Fruit fly (Drosophila melanogaster) whole organism, wandering third instar larva: ENCODE results near the gene sqd.
A peak's percentile ranks its signal among the peaks of the same experiment; 100 is the strongest.

Experiments used
- Abd-B ChIP-seq: fragments of >200 bp; optimal IDR thresholded peaks from 2 replicates; lab custom pipeline; 2017; ENCODE audit warnings: missing biosample characterization, missing genetic modification characterization
- CG32264 ChIP-seq: fragments of 200-800 bp; sonication (Bioruptor generic); optimal IDR thresholded peaks from 2 replicates; lab custom pipeline; 2016; ENCODE audit warnings: missing biosample characterization, missing genetic modification characterization
- CG9705 ChIP-seq: fragments of 200-800 bp; sonication (Bioruptor generic); optimal IDR thresholded peaks from 2 replicates; lab custom pipeline; 2018; ENCODE audit warnings: missing biosample characterization, mild to moderate bottlenecking, missing genetic modification characterization
- CrebA ChIP-seq: fragments of 200-800 bp; sonication (Bioruptor generic); optimal IDR thresholded peaks from 2 replicates; lab custom pipeline; 2016; ENCODE audit warnings: missing biosample characterization, mild to moderate bottlenecking, missing genetic modification characterization, borderline replicate concordance
- Dfd ChIP-seq: fragments of >200 bp; optimal IDR thresholded peaks from 2 replicates; lab custom pipeline; 2017; ENCODE audit warnings: missing biosample characterization, missing genetic modification characterization
- Dif ChIP-seq: fragments of 200-275, 200-300 bp; sonication (Bioruptor generic); optimal IDR thresholded peaks from 2 replicates; lab custom pipeline; 2018; ENCODE audit warnings: missing biosample characterization, missing genetic modification characterization; ENCODE audit not compliant: partially characterized antibody
- GATAd ChIP-seq: sonication (Bioruptor generic); optimal IDR thresholded peaks from 2 replicates; lab custom pipeline; 2016; ENCODE audit warnings: missing biosample characterization, missing genetic modification characterization
- HLH106 ChIP-seq: fragments of 200-800 bp; optimal IDR thresholded peaks from 3 replicates; lab custom pipeline; 2019; ENCODE audit warnings: missing biosample characterization, mild to moderate bottlenecking, missing genetic modification characterization, moderate library complexity
- Hnf4 ChIP-seq: fragments of 200-800 bp; sonication (Bioruptor generic); optimal IDR thresholded peaks from 2 replicates; lab custom pipeline; 2016; ENCODE audit warnings: missing biosample characterization, mild to moderate bottlenecking, missing genetic modification characterization
- Hr78 ChIP-seq: fragments of >200 bp; optimal IDR thresholded peaks from 2 replicates; lab custom pipeline; 2017; ENCODE audit warnings: missing biosample characterization, missing genetic modification characterization
- Hr83 ChIP-seq: fragments of 200-300 bp; sonication (Bioruptor generic); optimal IDR thresholded peaks from 2 replicates; lab custom pipeline; 2016; ENCODE audit warnings: missing biosample characterization, mild to moderate bottlenecking, missing genetic modification characterization, moderate library complexity; ENCODE audit not compliant: poor library complexity, severe bottlenecking
- Jra ChIP-seq: sonication (Bioruptor generic); optimal IDR thresholded peaks from 2 replicates; lab custom pipeline; 2016; ENCODE audit warnings: missing biosample characterization, missing genetic modification characterization
- Mio ChIP-seq: sonication (Bioruptor generic); optimal IDR thresholded peaks from 2 replicates; lab custom pipeline; 2016; ENCODE audit warnings: missing biosample characterization, missing genetic modification characterization
- Myc ChIP-seq: fragments of >200 bp; optimal IDR thresholded peaks from 2 replicates; lab custom pipeline; 2017
- N ChIP-seq: fragments of >200 bp; optimal IDR thresholded peaks from 2 replicates; lab custom pipeline; 2018; ENCODE audit warnings: missing biosample characterization, missing external identifiers, missing genetic modification characterization
- OdsH ChIP-seq: fragments of 200-800 bp; sonication (Bioruptor generic); optimal IDR thresholded peaks from 2 replicates; lab custom pipeline; 2016; ENCODE audit warnings: missing biosample characterization, mild to moderate bottlenecking, missing genetic modification characterization
- Rel ChIP-seq, 2 experiments: fragments of 200-800 bp; sonication (Bioruptor generic) in 1 of 2; optimal IDR thresholded peaks; 2 replicates in 1 of 2; 3 replicates in 1 of 2; lab custom pipeline; 2016 to 2019; ENCODE audit warnings: mild to moderate bottlenecking in 2 of 2, missing biosample characterization in 2 of 2, missing genetic modification characterization in 2 of 2, moderate library complexity in 1 of 2
- Sp1 ChIP-seq: fragments of 200-800 bp; sonication (Bioruptor generic); optimal IDR thresholded peaks from 3 replicates; lab custom pipeline; 2019; ENCODE audit warnings: missing biosample characterization, mild to moderate bottlenecking, missing genetic modification characterization, moderate library complexity
- Vsx2 ChIP-seq: fragments of 200-300, 225-300 bp; sonication (Bioruptor generic); optimal IDR thresholded peaks from 2 replicates; lab custom pipeline; 2018; ENCODE audit warnings: missing biosample characterization, missing genetic modification characterization; ENCODE audit not compliant: partially characterized antibody
- br ChIP-seq: fragments of 200-800 bp; sonication (Bioruptor generic); optimal IDR thresholded peaks from 2 replicates; lab custom pipeline; 2016; ENCODE audit warnings: missing biosample characterization, missing genetic modification characterization
- brk ChIP-seq: fragments of 200-800 bp; sonication (Bioruptor generic); optimal IDR thresholded peaks from 2 replicates; lab custom pipeline; 2016; ENCODE audit warnings: missing biosample characterization, mild to moderate bottlenecking, missing genetic modification characterization
- dl ChIP-seq, 2 experiments: fragments of 175-275, 200-275 bp in 1 of 2; fragments of 200-275 bp in 1 of 2; sonication (Bioruptor generic); optimal IDR thresholded peaks; lab custom pipeline; 2018; ENCODE audit warnings: mild to moderate bottlenecking in 2 of 2, missing biosample characterization in 2 of 2, missing genetic modification characterization in 2 of 2, moderate library complexity in 2 of 2; ENCODE audit not compliant: partially characterized antibody in 2 of 2, insufficient read depth in 1 of 2
- dmrt93B ChIP-seq: fragments of 200-800 bp; sonication (Bioruptor generic); optimal IDR thresholded peaks from 2 replicates; lab custom pipeline; 2018; ENCODE audit warnings: missing biosample characterization, mild to moderate bottlenecking, missing genetic modification characterization
- dsf ChIP-seq: sonication (Bioruptor generic); optimal IDR thresholded peaks from 2 replicates; lab custom pipeline; 2016; ENCODE audit warnings: missing biosample characterization, missing genetic modification characterization, borderline replicate concordance
- ey ChIP-seq: fragments of 200-800 bp; sonication (Bioruptor generic); optimal IDR thresholded peaks from 2 replicates; lab custom pipeline; 2016; ENCODE audit warnings: missing biosample characterization, missing genetic modification characterization
- foxo ChIP-seq, 2 experiments: fragments of 200-800 bp; sonication (Bioruptor generic); optimal IDR thresholded peaks; 2 replicates in 1 of 2; 3 replicates in 1 of 2; lab custom pipeline; 2016 to 2017; ENCODE audit warnings: missing biosample characterization in 2 of 2, missing genetic modification characterization in 2 of 2
- fru ChIP-seq: fragments of 200-800 bp; sonication (Bioruptor generic); optimal IDR thresholded peaks from 3 replicates; lab custom pipeline; 2016; ENCODE audit warnings: missing biosample characterization, mild to moderate bottlenecking, missing genetic modification characterization
- h ChIP-seq: fragments of 200-800 bp; sonication (Bioruptor generic); optimal IDR thresholded peaks from 3 replicates; lab custom pipeline; 2016; ENCODE audit warnings: missing biosample characterization, mild to moderate bottlenecking, missing genetic modification characterization
- jim ChIP-seq: fragments of 175-275, 200-325 bp; sonication (Bioruptor generic); optimal IDR thresholded peaks from 2 replicates; lab custom pipeline; 2016; ENCODE audit warnings: missing biosample characterization, mild to moderate bottlenecking, missing genetic modification characterization
- lola ChIP-seq: fragments of >200 bp; optimal IDR thresholded peaks from 2 replicates; lab custom pipeline; 2017; ENCODE audit warnings: missing biosample characterization, missing genetic modification characterization
- psq ChIP-seq: fragments of 200-800 bp; sonication (Bioruptor generic); optimal IDR thresholded peaks from 3 replicates; lab custom pipeline; 2017; ENCODE audit warnings: missing biosample characterization, mild to moderate bottlenecking, missing genetic modification characterization, moderate library complexity
- rgr ChIP-seq: fragments of 200-800 bp; sonication (Bioruptor generic); optimal IDR thresholded peaks from 3 replicates; lab custom pipeline; 2016; ENCODE audit warnings: missing biosample characterization, mild to moderate bottlenecking, missing genetic modification characterization
- sage ChIP-seq: fragments of 200-800 bp; sonication (Bioruptor generic); optimal IDR thresholded peaks from 2 replicates; lab custom pipeline; 2016; ENCODE audit warnings: missing biosample characterization, mild to moderate bottlenecking, missing genetic modification characterization
- sv ChIP-seq: fragments of 200-800 bp; sonication (Bioruptor generic); optimal IDR thresholded peaks from 3 replicates; lab custom pipeline; 2016; ENCODE audit warnings: missing biosample characterization, missing genetic modification characterization
- tai ChIP-seq: sonication (Bioruptor generic); optimal IDR thresholded peaks from 2 replicates; lab custom pipeline; 2016; ENCODE audit warnings: missing biosample characterization, missing genetic modification characterization
- usp ChIP-seq: fragments of >200 bp; optimal IDR thresholded peaks from 2 replicates; lab custom pipeline; 2017; ENCODE audit warnings: missing biosample characterization, missing genetic modification characterization
- woc ChIP-seq: sonication (Bioruptor generic); optimal IDR thresholded peaks from 2 replicates; lab custom pipeline; 2016; ENCODE audit warnings: missing biosample characterization, mild to moderate bottlenecking, missing genetic modification characterization

Gene sqd

dm6 chr3R:13672898-13673297, 26.8 kb upstream of the sqd start:
- no peak for TF ChIP-seq GATAd (GFP tag; lab: Kevin White, UChicago)
- no peak for TF ChIP-seq brk (GFP tag; lab: Kevin White, UChicago)
- TF ChIP-seq h (GFP tag; lab: Kevin White, UChicago) = no peak
- TF ChIP-seq Vsx2 (GFP tag; lab: Kevin White, UChicago) = no peak
- TF ChIP-seq woc (GFP tag; lab: Kevin White, UChicago) = no peak
- TF ChIP-seq jim (GFP tag; lab: Kevin White, UChicago) = no peak
- TF ChIP-seq Sp1 (GFP tag; lab: Kevin White, UChicago) = no peak
- TF ChIP-seq CrebA = no peak
- TF ChIP-seq dl (GFP tag; optimal IDR thresholded peaks at IDR 0.05; lab: Kevin White, UChicago; ENCODE audit: insufficient read depth in 1 of 2, partially characterized antibody in 2 of 2) = no peak
- TF ChIP-seq OdsH (GFP tag; lab: Kevin White, UChicago) = no peak
- no peak for TF ChIP-seq rgr (GFP tag; lab: Kevin White, UChicago)
- TF ChIP-seq Myc (lab: Kevin White, UChicago) = no peak
- TF ChIP-seq Hnf4 (GFP tag; lab: Kevin White, UChicago) = no peak
- no peak for TF ChIP-seq br (GFP tag; lab: Kevin White, UChicago)
- TF ChIP-seq Mio = no peak
- TF ChIP-seq Hr78 (GFP tag; lab: Kevin White, UChicago) = no peak
- no peak for TF ChIP-seq CG9705 (GFP tag; lab: Kevin White, UChicago)
- no peak for TF ChIP-seq psq (GFP tag; lab: Kevin White, UChicago)
- no peak for TF ChIP-seq ey (GFP tag; lab: Kevin White, UChicago)
- TF ChIP-seq, all 38 proteins: peak for 0

dm6 chr3R:13665992-13666391, 19.9 kb upstream of the sqd start:
- no peak for TF ChIP-seq Hr83 (GFP tag; lab: Kevin White, UChicago)
- no peak for TF ChIP-seq Vsx2 (GFP tag; lab: Kevin White, UChicago)
- no peak for TF ChIP-seq woc (GFP tag; lab: Kevin White, UChicago)
- no peak for TF ChIP-seq CrebA
- TF ChIP-seq sage (GFP tag; lab: Kevin White, UChicago) = no peak
- TF ChIP-seq Dif = no peak
- TF ChIP-seq br (GFP tag; lab: Kevin White, UChicago) = no peak
- no peak for TF ChIP-seq sv (GFP tag; lab: Kevin White, UChicago)
- TF ChIP-seq Rel (GFP tag; optimal IDR thresholded peaks at IDR 0.05; lab: Kevin White, UChicago) = no peak
- no peak for TF ChIP-seq Rel (tag; optimal IDR thresholded peaks at IDR 0.05; lab: Kevin White, UChicago)
- TF ChIP-seq tai (GFP tag; lab: Kevin White, UChicago) = no peak

- no peak for TF ChIP-seq tai (GFP tag; lab: Kevin White, UChicago)
- TF ChIP-seq Rel (GFP tag; optimal IDR thresholded peaks at IDR 0.05; lab: Kevin White, UChicago) = no peak
- TF ChIP-seq Rel (tag; optimal IDR thresholded peaks at IDR 0.05; lab: Kevin White, UChicago) = no peak
- no peak for TF ChIP-seq ey (GFP tag; lab: Kevin White, UChicago)
- TF ChIP-seq lola = no peak
- TF ChIP-seq CrebA = no peak
These were observed 16.0 kb upstream of the sqd start for dm6 chr3R:13662149-13662548.

- TF ChIP-seq Dfd (GFP tag; lab: Kevin White, UChicago) (no peak), rgr (GFP tag; lab: Kevin White, UChicago) (peak; percentile 79), Rel (GFP tag; optimal IDR thresholded peaks at IDR 0.05; lab: Kevin White, UChicago) (no peak), Rel (tag; optimal IDR thresholded peaks at IDR 0.05; lab: Kevin White, UChicago) (peak; percentile 35), usp (GFP tag; lab: Kevin White, UChicago) (no peak), dmrt93B (GFP tag; lab: Kevin White, UChicago) (peak; percentile 53), dl (GFP tag; optimal IDR thresholded peaks at IDR 0.05; lab: Kevin White, UChicago; ENCODE audit: insufficient read depth in 1 of 2, partially characterized antibody in 2 of 2) (no peak), br (GFP tag; lab: Kevin White, UChicago) (peak; percentile 75), woc (GFP tag; lab: Kevin White, UChicago) (peak; percentile 4), sage (GFP tag; lab: Kevin White, UChicago) (no peak), Hr78 (GFP tag; lab: Kevin White, UChicago) (no peak), foxo (GFP tag; optimal IDR thresholded peaks at IDR 0.05; lab: Kevin White, UChicago) (peak in 1 of 2 experiments; percentile 35), h (GFP tag; lab: Kevin White, UChicago) (peak; percentile 69), HLH106 (tag; lab: Kevin White, UChicago) (peak; percentile 30), Hnf4 (GFP tag; lab: Kevin White, UChicago) (peak; percentile 49), sv (GFP tag; lab: Kevin White, UChicago) (peak; percentile 40), Sp1 (GFP tag; lab: Kevin White, UChicago) (peak; percentile 83), Abd-B (GFP tag; lab: Kevin White, UChicago) (no peak), Hr83 (GFP tag; lab: Kevin White, UChicago) (peak; percentile 75), psq (GFP tag; lab: Kevin White, UChicago) (peak; percentile 30), GATAd (GFP tag; lab: Kevin White, UChicago) (no peak), N (peak; percentile 25), fru (GFP tag; lab: Kevin White, UChicago) (peak; percentile 37), Dif (peak; percentile 47), Jra (no peak), CG32264 (GFP tag; lab: Kevin White, UChicago) (peak; percentile 54), ey (GFP tag; lab: Kevin White, UChicago) (peak; percentile 48), brk (GFP tag; lab: Kevin White, UChicago) (no peak), tai (GFP tag; lab: Kevin White, UChicago) (peak; percentile 49), Myc (lab: Kevin White, UChicago) (peak; percentile 30), lola (no peak), dsf (GFP tag; lab: Kevin White, UChicago) (no peak), CG9705 (GFP tag; lab: Kevin White, UChicago) (peak; percentile 56)
These were observed 15.0 kb upstream of the sqd start, which contains the start of gene B52 for dm6 chr3R:13660924-13661659. Gene B52 (plus strand): TSS chr3R:13661311.
